Fruit fly (Drosophila melanogaster): Measurements from ENCODE around the gene CG34155.

Gene CG34155

DNA sequence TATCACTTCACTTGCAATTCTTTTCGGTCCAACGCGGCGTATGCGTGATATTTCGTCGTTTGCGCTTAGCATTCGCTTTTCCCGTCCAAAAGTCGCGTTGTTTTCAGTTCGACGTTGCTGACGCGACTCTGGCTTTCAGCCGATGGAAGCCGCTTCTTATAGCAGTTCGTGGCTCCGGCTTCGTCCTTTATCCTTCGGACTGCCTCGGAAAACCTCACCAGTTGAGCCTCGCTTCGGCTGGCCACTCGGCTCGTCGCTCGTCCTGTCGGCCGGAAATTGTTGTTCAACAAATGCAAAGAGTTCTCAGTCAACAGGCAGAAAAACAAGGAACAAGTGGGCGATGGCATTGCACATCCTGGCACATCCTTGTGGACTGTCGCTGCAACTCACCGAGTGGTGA lies at the start of gene CG34155:
Gene CG34155 (minus strand): TSS at position 130 of the 400 bp plus-strand sequence.
- TF ChIP-seq CG12768 (GFP tag; optimal IDR thresholded peaks at IDR 0.05) (no peak), CG7101 (tag; optimal IDR thresholded peaks at IDR 0.05) (no peak), bab1 (GFP tag; optimal IDR thresholded peaks at IDR 0.05) (no peak), cic (GFP tag; optimal IDR thresholded peaks at IDR 0.05) (no peak), CG11617 (GFP tag; optimal IDR thresholded peaks at IDR 0.05) (no peak), CG14711 (tag; optimal IDR thresholded peaks at IDR 0.05) (no peak), kay (GFP tag; ENCODE audit: borderline replicate concordance) (no peak), tj (GFP tag; optimal IDR thresholded peaks at IDR 0.05) (no peak)

dm6 chr3R:30605889-30606288 lies 45.9 kb upstream of the CG34155 start, which contains the start of gene CG31016:
CG31016 (plus strand) TSS chr3R:30606189.
- no peak for TF ChIP-seq Hr96 (GFP tag; optimal IDR thresholded peaks at IDR 0.05)
- no peak for TF ChIP-seq CG7045 (GFP tag; optimal IDR thresholded peaks at IDR 0.05)
- no peak for TF ChIP-seq tj (GFP tag; optimal IDR thresholded peaks at IDR 0.05)

DNA sequence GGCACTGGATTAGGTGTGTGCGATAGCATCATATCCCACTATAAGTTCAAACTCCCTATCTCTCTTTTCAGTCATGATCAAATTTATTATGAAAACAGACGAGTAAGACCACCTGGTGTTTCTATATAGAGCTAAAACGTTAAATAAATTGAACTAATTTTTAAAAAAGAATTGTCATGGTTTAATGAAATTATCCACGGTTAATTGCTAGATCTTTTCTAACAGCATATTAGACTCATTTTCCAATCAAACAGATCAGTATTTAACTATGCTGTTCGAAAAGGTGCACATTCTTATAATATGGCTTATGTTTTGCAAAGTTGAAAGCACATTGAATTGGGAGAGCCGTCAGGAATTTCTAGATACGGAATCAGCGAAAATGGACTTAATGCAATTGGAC lies 43.9 kb upstream of the CG34155 start, which contains the start of gene PH4alphaNE3:
Gene PH4alphaNE3 (plus strand): TSS at position 301 of the 400 bp plus-strand sequence.
- TF ChIP-seq Mnt (GFP tag; optimal IDR thresholded peaks at IDR 0.05) (no peak), Crg-1 (GFP tag; optimal IDR thresholded peaks at IDR 0.05) (no peak), cnc (optimal IDR thresholded peaks at IDR 0.05) (no peak), tj (GFP tag; optimal IDR thresholded peaks at IDR 0.05) (no peak), cic (GFP tag; optimal IDR thresholded peaks at IDR 0.05) (no peak), pad (GFP tag; optimal IDR thresholded peaks at IDR 0.05) (no peak), Clk (GFP tag; optimal IDR thresholded peaks at IDR 0.05) (no peak), CG33017 (tag; optimal IDR thresholded peaks at IDR 0.05) (no peak), ovo (GFP tag; optimal IDR thresholded peaks at IDR 0.05) (no peak), CG14711 (tag; optimal IDR thresholded peaks at IDR 0.05) (no peak), kay (GFP tag; ENCODE audit: borderline replicate concordance) (no peak), CG7045 (GFP tag; optimal IDR thresholded peaks at IDR 0.05) (no peak), CG7101 (tag; optimal IDR thresholded peaks at IDR 0.05) (no peak)

- TF ChIP-seq CG7045 (GFP tag; optimal IDR thresholded peaks at IDR 0.05) (peak; percentile 34), cic (GFP tag; optimal IDR thresholded peaks at IDR 0.05) (no peak), CG33017 (tag; optimal IDR thresholded peaks at IDR 0.05) (no peak), tj (GFP tag; optimal IDR thresholded peaks at IDR 0.05) (no peak), Crg-1 (GFP tag; optimal IDR thresholded peaks at IDR 0.05) (peak; percentile 31), toe (GFP tag; optimal IDR thresholded peaks at IDR 0.05) (peak; percentile 65), Mnt (GFP tag; optimal IDR thresholded peaks at IDR 0.05) (peak; percentile 11), CG12768 (GFP tag; optimal IDR thresholded peaks at IDR 0.05) (no peak), kay (GFP tag; ENCODE audit: borderline replicate concordance) (no peak), CG14711 (tag; optimal IDR thresholded peaks at IDR 0.05) (no peak), bab1 (GFP tag; optimal IDR thresholded peaks at IDR 0.05) (peak; percentile 25), Hr96 (GFP tag; optimal IDR thresholded peaks at IDR 0.05) (peak; percentile 3), CG1620 (GFP tag; optimal IDR thresholded peaks at IDR 0.05) (peak; percentile 49), Clk (GFP tag; optimal IDR thresholded peaks at IDR 0.05) (peak; percentile 47), cnc (optimal IDR thresholded peaks at IDR 0.05) (no peak), pad (GFP tag; optimal IDR thresholded peaks at IDR 0.05) (peak; percentile 12), CG7101 (tag; optimal IDR thresholded peaks at IDR 0.05) (peak; percentile 20), ovo (GFP tag; optimal IDR thresholded peaks at IDR 0.05) (peak; percentile 51), CG5204 (GFP tag; optimal IDR thresholded peaks at IDR 0.05) (peak; percentile 72), CG11617 (GFP tag; optimal IDR thresholded peaks at IDR 0.05) (peak; percentile 28)
Measured at dm6 chr3R:30601440-30602256, 41.6 kb upstream of the CG34155 start, which contains the start of the genes CG2246 and CG31021. CG2246 (minus strand) TSS chr3R:30601489. CG31021 (plus strand) TSS chr3R:30602206.

DNA sequence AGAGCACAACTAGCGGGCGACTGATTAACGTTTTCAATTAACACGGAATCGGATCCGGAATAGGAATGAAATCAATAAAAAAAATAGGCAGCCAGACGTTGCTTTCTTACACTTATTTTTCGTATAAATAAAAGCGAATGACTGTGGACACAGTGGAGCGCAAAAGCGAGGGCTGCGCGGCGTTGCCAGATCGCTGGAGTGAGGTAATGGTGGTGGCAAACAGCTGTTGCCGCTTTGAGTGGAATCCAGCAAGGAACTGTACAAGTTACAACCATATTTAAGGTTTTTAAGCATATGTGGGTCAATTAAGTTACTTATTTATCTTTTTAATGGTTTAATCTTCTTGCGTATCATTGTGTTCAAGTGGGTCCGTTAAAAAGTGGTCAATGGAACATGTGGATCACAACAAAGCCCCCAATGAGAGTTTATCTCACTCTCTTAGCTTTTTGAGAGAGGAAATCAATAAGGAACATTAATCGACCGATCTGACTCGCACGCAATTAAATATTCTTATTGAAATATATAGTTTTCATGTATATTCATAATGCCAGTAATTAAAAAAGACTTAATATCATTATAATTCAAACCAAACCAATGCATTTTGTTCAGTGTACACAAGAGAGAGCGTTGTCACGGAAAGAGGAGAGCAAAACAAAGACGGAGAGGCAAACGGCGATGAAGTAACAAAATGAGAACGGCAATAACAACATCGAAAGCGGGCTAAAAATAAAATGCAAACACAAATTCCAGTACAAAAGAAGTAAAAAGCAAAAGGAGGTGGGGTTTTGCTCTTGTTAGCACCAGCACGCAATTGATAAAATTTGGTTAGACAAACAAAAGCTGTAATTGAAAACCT lies 40.4 kb upstream of the CG34155 start:
- peak; percentile 72 for TF ChIP-seq CG12768 (GFP tag; optimal IDR thresholded peaks at IDR 0.05)
- no peak for TF ChIP-seq ovo (GFP tag; optimal IDR thresholded peaks at IDR 0.05)
- TF ChIP-seq toe (GFP tag; optimal IDR thresholded peaks at IDR 0.05): peak; percentile 52
- peak; percentile 86 for TF ChIP-seq CG33017 (tag; optimal IDR thresholded peaks at IDR 0.05)
- TF ChIP-seq CG5204 (GFP tag; optimal IDR thresholded peaks at IDR 0.05): peak; percentile 78
- TF ChIP-seq tj (GFP tag; optimal IDR thresholded peaks at IDR 0.05): peak; percentile 51
- TF ChIP-seq kay (GFP tag; ENCODE audit: borderline replicate concordance): peak; percentile 87
- peak; percentile 27 for TF ChIP-seq pad (GFP tag; optimal IDR thresholded peaks at IDR 0.05)
- TF ChIP-seq Crg-1 (GFP tag; optimal IDR thresholded peaks at IDR 0.05): peak; percentile 2
- TF ChIP-seq CG7101 (tag; optimal IDR thresholded peaks at IDR 0.05): peak; percentile 87
- TF ChIP-seq CG11617 (GFP tag; optimal IDR thresholded peaks at IDR 0.05): peak; percentile 79
- peak; percentile 47 for TF ChIP-seq Mnt (GFP tag; optimal IDR thresholded peaks at IDR 0.05)
- TF ChIP-seq CG7045 (GFP tag; optimal IDR thresholded peaks at IDR 0.05): peak; percentile 77
- peak; percentile 69 for TF ChIP-seq CG14711 (tag; optimal IDR thresholded peaks at IDR 0.05)
- peak; percentile 82 for TF ChIP-seq bab1 (GFP tag; optimal IDR thresholded peaks at IDR 0.05)
- peak; percentile 72 for TF ChIP-seq Hr96 (GFP tag; optimal IDR thresholded peaks at IDR 0.05)
- peak; percentile 17 for TF ChIP-seq Clk (GFP tag; optimal IDR thresholded peaks at IDR 0.05)
- TF ChIP-seq CG1620 (GFP tag; optimal IDR thresholded peaks at IDR 0.05): peak; percentile 32
- TF ChIP-seq cic (GFP tag; optimal IDR thresholded peaks at IDR 0.05): no peak
- no peak for TF ChIP-seq cnc (optimal IDR thresholded peaks at IDR 0.05)
